Worm (Caenorhabditis elegans): ENCODE data around the gene K06B4.15.

K06B4.15 gene

DNA sequence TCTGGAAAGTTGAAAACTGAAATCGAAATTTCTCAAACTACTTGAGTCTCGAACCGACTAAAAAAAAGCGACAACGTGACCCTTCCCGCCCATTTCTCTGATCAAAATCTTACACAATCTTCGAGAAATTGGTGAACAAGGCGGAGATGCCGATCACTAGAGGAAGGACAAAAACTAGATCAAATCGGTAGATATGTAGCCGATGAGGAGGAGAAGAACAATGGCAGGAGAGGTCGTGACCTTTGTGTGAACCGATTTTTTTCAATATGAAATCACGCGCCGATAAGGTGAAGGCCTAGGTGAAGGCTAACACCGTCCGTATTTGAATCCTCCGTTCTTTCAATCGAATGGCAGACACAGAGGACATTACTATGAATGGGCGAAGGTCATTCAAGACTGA, 9.2 kb upstream of the K06B4.15 start (continued):
- TF ChIP-seq C04F5.9 (tag; optimal IDR thresholded peaks at IDR 0.05) (no peak), irx-1 (tag; optimal IDR thresholded peaks at IDR 0.05) (peak; percentile 16), ceh-63 (GFP tag; optimal IDR thresholded peaks at IDR 0.05) (no peak), nhr-90 (tag; optimal IDR thresholded peaks at IDR 0.05; ENCODE audit: poor library complexity) (peak; percentile 10), F16B12.6 (tag; optimal IDR thresholded peaks at IDR 0.05) (no peak), ama-1 (optimal IDR thresholded peaks at IDR 0.05) (no peak), efl-3 (GFP tag; optimal IDR thresholded peaks at IDR 0.05) (peak; percentile 2), lsy-2 (tag; optimal IDR thresholded peaks at IDR 0.05) (no peak), ceh-90 (tag; optimal IDR thresholded peaks at IDR 0.05) (no peak), lin-35 (GFP tag; optimal IDR thresholded peaks at IDR 0.05) (no peak), ztf-11 (tag; optimal IDR thresholded peaks at IDR 0.05) (no peak), unc-98 (GFP tag; IDR thresholded peaks at IDR 0.05) (no peak), sox-4 (tag; optimal IDR thresholded peaks at IDR 0.05) (no peak), blmp-1 (tag; optimal IDR thresholded peaks at IDR 0.05) (peak; percentile 67), unc-30 (tag; optimal IDR thresholded peaks at IDR 0.05) (no peak), pqm-1 (tag; optimal IDR thresholded peaks at IDR 0.05) (no peak), mef-2 (tag; optimal IDR thresholded peaks at IDR 0.05) (no peak), nhr-47 (tag; optimal IDR thresholded peaks at IDR 0.05) (no peak), egl-13 (tag; optimal IDR thresholded peaks at IDR 0.05) (no peak), swsn-7 (tag; optimal IDR thresholded peaks at IDR 0.05) (no peak), C16A3.4 (tag; optimal IDR thresholded peaks at IDR 0.05) (no peak), lir-3 (tag; optimal IDR thresholded peaks at IDR 0.05; ENCODE audit: poor library complexity) (no peak), nhr-71 (tag; optimal IDR thresholded peaks at IDR 0.05) (peak; percentile 26), ets-5 (GFP tag; IDR thresholded peaks at IDR 0.05) (no peak), xbp-1 (tag; optimal IDR thresholded peaks at IDR 0.05) (no peak), egl-27 (tag; optimal IDR thresholded peaks at IDR 0.05) (no peak), alr-1 (tag; optimal IDR thresholded peaks at IDR 0.05; ENCODE audit: borderline replicate concordance) (no peak), dpl-1 (GFP tag; optimal IDR thresholded peaks at IDR 0.05) (no peak), mdl-1 (tag; optimal IDR thresholded peaks at IDR 0.05) (no peak), ztf-4 (tag; optimal IDR thresholded peaks at IDR 0.05) (no peak)

DNA sequence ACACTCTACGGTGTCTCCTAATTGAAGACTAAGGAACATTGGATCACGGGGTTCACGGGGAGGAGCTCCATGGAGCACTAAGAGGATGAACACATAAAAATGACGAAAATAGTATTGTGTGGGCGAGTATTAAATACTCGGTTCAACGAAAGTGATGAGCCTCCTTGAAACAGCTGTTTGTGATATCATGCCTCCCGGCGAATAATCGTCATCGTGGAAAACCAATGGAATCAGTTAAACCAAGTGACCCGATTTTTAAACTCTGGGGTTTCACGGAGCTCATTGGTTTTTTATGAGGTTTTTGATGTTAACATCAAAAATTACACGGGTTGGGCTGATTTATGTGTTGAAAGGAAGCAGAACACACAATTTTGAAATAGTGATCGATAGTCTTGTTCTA, 8.7 kb upstream of the K06B4.15 start:
- TF ChIP-seq lin-14 (GFP tag; optimal IDR thresholded peaks at IDR 0.05) (no peak), rnt-1 (tag; optimal IDR thresholded peaks at IDR 0.05) (peak; percentile 52), lsy-2 (tag; optimal IDR thresholded peaks at IDR 0.05) (peak in 1 of 2 experiments; percentile 20), nhr-71 (tag; optimal IDR thresholded peaks at IDR 0.05) (peak; percentile 8), nhr-85 (tag) (no peak), dsc-1 (tag; optimal IDR thresholded peaks at IDR 0.05) (peak; percentile 72), nhr-237 (tag; optimal IDR thresholded peaks at IDR 0.05) (no peak)

DNA sequence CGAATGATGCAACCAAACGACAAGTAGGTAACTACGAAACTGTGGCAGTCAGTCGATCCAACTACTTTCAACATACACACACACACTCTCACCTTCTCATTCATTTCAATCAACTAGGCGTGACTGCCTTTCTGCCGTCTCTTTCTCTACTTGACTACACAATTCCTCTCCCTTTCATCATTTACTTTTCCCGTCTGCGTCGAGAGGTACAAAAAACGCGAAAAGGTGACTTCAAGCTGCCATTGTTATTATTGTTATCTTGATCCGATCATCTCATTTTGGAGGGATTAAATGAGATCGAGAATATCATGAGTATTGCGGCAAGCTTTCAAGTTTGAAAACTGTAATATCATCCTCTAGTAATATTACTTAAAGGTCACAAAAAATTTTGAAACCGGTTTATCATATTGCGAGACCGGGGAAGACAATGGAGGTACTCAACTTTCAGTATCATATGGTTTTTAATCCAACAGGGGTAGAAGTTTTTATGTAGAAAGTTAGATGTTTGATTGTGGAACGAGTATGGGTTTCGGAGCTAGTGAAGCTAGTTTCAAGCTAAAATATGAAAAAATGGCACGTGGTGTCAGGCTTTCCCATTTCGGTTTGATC, 6.1 kb upstream of the K06B4.15 start:
- TF ChIP-seq lir-3 (tag; optimal IDR thresholded peaks at IDR 0.05; ENCODE audit: poor library complexity) (no peak), C16A3.4 (tag; optimal IDR thresholded peaks at IDR 0.05) (peak; percentile 47), rnt-1 (tag; optimal IDR thresholded peaks at IDR 0.05) (peak; percentile 58), F16B12.6 (tag; optimal IDR thresholded peaks at IDR 0.05) (no peak), nhr-84 (tag; optimal IDR thresholded peaks at IDR 0.05) (no peak), snu-23 (GFP tag; optimal IDR thresholded peaks at IDR 0.05) (peak; percentile 62), nhr-77 (tag; optimal IDR thresholded peaks at IDR 0.05) (peak; percentile 50), ets-5 (GFP tag; IDR thresholded peaks at IDR 0.05) (no peak), lin-39 (tag; optimal IDR thresholded peaks at IDR 0.05) (no peak), pqm-1 (tag; optimal IDR thresholded peaks at IDR 0.05) (no peak), lsy-2 (tag; optimal IDR thresholded peaks at IDR 0.05) (peak; percentile 55 to 71), ceh-88 (GFP tag; IDR thresholded peaks at IDR 0.05) (no peak), efl-3 (GFP tag; optimal IDR thresholded peaks at IDR 0.05) (no peak), elt-3 (tag; optimal IDR thresholded peaks at IDR 0.05) (peak in 3 of 6 experiments; percentile 41 to 63 (median 59)), elt-2 (tag; optimal IDR thresholded peaks at IDR 0.05) (peak; percentile 15), hpl-2 (GFP tag; optimal IDR thresholded peaks at IDR 0.05) (no peak), nhr-71 (tag; optimal IDR thresholded peaks at IDR 0.05) (peak; percentile 67), mep-1 (tag; optimal IDR thresholded peaks at IDR 0.05) (peak; percentile 59), zag-1 (tag; optimal IDR thresholded peaks at IDR 0.05) (no peak), pag-3 (tag; optimal IDR thresholded peaks at IDR 0.05; ENCODE audit: borderline replicate concordance, insufficient read depth) (peak; percentile 76), swsn-7 (tag; optimal IDR thresholded peaks at IDR 0.05) (peak; percentile 16), nhr-20 (tag; optimal IDR thresholded peaks at IDR 0.05) (peak; percentile 81), nhr-19 (GFP tag; conservative IDR thresholded peaks at IDR 0.05) (no peak), alr-1 (tag; optimal IDR thresholded peaks at IDR 0.05; ENCODE audit: borderline replicate concordance) (no peak), ztf-11 (tag; optimal IDR thresholded peaks at IDR 0.05) (no peak), egl-27 (tag; optimal IDR thresholded peaks at IDR 0.05) (peak in 1 of 2 experiments; percentile 11)
